Fruit fly (Drosophila melanogaster): ENCODE data around the gene CG13002.

dm6 chrX:16931994-16932819 is 42.6 kb downstream of the CG13002 start:
- no peak for TF ChIP-seq CG33017 (tag; optimal IDR thresholded peaks at IDR 0.05)
- TF ChIP-seq CG14711 (tag; optimal IDR thresholded peaks at IDR 0.05): no peak
- no peak for TF ChIP-seq CG7045 (GFP tag; optimal IDR thresholded peaks at IDR 0.05)
- no peak for TF ChIP-seq CG11617 (GFP tag; optimal IDR thresholded peaks at IDR 0.05)
- TF ChIP-seq toe (GFP tag; optimal IDR thresholded peaks at IDR 0.05): no peak
- no peak for TF ChIP-seq bab1 (GFP tag; optimal IDR thresholded peaks at IDR 0.05)
- no peak for TF ChIP-seq CG7101 (tag; optimal IDR thresholded peaks at IDR 0.05)
- no peak for TF ChIP-seq cic (GFP tag; optimal IDR thresholded peaks at IDR 0.05)

Data from whole organism, adult.